Worm (Caenorhabditis elegans): Measurements from ENCODE around the gene R03D7.8.

DNA sequence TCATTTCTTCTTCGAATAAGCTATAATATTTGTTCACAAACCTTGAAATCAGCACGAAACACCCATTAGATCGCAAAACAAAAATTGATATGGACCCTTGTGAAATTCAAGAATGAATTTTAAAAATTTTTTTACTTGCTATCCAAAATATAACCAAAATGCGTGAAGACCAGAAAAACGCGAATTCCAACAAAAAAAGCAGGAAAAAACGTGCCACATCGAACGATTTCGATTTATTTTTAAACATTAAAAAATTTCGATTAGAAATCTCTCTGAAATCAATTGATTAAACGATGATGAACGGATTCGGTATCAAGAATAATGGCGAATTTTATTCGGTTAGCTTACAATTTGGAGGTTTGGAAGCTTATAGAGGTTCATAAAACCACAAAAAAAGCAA lies 9.4 kb downstream of the R03D7.8 start, which contains the start of the genes tceb-3 and gskl-1:
- no peak for TF ChIP-seq med-1 (GFP tag; optimal IDR thresholded peaks at IDR 0.05; ENCODE audit: insufficient read depth)
- no peak for TF ChIP-seq ref-1 (GFP tag; conservative IDR thresholded peaks at IDR 0.05)
- TF ChIP-seq tab-1 (GFP tag; IDR thresholded peaks at IDR 0.05): no peak
- TF ChIP-seq ztf-29 (GFP tag; IDR thresholded peaks at IDR 0.05): no peak
- TF ChIP-seq T22C8.4 (GFP tag; IDR thresholded peaks at IDR 0.05): no peak
